Fruit fly (Drosophila melanogaster): Measurements from ENCODE around the gene CG32486.
A peak's percentile ranks its signal among the peaks of the same experiment; 100 is the strongest.

CG32486 gene

DNA sequence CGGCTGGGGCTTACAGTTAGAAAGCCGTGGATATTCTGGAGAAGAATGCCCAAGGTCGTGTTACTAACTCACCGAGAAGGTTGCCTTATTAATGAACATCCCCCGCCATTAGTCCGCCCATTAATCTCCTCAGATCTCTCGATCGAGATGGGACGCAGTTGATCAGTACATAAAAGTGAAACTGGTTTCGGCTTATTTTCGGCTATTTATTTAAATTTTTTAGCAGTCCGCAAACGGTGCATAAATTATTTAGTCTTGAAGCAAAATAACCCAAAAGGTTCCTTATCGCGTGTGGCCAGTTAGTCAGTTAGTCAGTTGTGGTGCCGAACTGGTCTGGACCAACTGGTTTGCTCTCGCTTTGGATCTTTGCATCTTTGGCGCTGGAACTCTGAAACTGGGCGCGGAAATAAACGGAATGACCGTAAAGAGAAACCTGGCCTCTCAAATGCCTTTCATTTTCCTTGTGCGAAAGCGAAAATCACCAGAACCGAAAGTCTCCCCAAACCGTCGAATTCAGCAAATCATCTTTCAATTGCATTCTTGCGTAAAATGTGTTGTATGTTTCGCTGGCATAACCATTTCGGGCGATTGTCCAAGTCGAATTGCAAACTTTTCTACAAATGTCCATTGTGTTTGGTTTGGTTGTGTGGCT lies 28.3 kb upstream of the CG32486 start:
- TF ChIP-seq Hr96 (GFP tag; optimal IDR thresholded peaks at IDR 0.05): no peak
- no peak for TF ChIP-seq toe (GFP tag; optimal IDR thresholded peaks at IDR 0.05)

DNA sequence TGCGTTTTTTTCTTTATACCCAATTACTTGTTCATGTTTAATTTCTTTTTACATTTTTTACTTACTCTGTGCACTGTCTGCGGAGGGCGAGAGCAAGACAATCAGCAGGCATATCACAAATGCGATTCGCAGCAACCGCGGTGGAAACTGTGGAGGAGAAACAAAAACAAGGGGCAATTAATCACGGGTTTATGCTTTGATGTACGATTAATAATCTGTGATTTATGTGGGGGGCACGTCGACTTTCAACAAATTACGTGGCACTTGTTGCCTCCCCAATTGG lies 26.9 kb upstream of the CG32486 start:
- TF ChIP-seq cic (GFP tag; optimal IDR thresholded peaks at IDR 0.05): no peak
- no peak for TF ChIP-seq CG33017 (tag; optimal IDR thresholded peaks at IDR 0.05)
- no peak for TF ChIP-seq bab1 (GFP tag; optimal IDR thresholded peaks at IDR 0.05)
- no peak for TF ChIP-seq ovo (GFP tag; optimal IDR thresholded peaks at IDR 0.05)
- TF ChIP-seq pad (GFP tag; optimal IDR thresholded peaks at IDR 0.05): no peak
- no peak for TF ChIP-seq CG1620 (GFP tag; optimal IDR thresholded peaks at IDR 0.05)
- no peak for TF ChIP-seq kay (GFP tag; ENCODE audit: borderline replicate concordance)
- no peak for TF ChIP-seq CG14711 (tag; optimal IDR thresholded peaks at IDR 0.05)
- no peak for TF ChIP-seq CG12768 (GFP tag; optimal IDR thresholded peaks at IDR 0.05)
- TF ChIP-seq cnc (optimal IDR thresholded peaks at IDR 0.05): no peak
- TF ChIP-seq CG7045 (GFP tag; optimal IDR thresholded peaks at IDR 0.05): no peak
- TF ChIP-seq Mnt (GFP tag; optimal IDR thresholded peaks at IDR 0.05): no peak

DNA sequence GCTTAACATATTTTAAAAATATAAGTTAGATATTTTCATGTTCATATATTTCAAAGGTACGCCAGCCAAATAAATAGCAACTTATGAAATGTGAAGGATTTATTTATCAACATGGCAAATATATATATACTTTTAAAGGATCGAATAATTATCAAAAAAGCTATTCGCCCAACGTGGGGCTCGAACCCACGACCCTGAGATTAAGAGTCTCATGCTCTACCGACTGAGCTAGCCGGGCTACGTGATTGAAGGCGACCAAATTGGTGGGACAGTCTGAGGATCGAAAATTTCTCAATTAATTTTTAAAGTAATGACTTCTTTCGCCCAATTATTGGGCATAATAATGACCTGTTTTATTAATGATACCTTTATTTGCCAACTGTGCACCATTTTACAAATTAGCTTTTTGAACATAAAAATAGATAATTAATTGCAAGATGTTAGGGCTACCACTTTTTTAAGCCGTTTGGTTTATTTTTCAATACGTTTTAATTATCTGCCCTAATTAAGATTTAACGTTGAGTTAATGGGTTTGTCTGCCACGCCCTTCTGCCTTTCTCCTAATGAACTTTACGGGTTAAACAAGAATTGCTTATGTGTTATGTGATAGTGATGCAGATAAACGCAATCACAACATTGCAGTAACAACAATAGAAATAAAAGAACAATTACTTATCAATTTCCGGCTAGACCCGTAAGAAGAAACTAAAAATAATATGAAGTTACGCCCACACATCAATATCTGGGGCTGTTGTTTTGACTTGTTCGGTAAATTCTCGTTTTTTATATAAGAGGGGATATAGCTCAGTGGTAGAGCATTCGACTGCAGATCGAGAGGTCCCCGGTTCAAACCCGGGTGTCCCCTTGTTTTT lies 26.3 kb upstream of the CG32486 start:
- TF ChIP-seq kay (GFP tag; ENCODE audit: borderline replicate concordance): peak; percentile 2
- no peak for TF ChIP-seq CG5204 (GFP tag; optimal IDR thresholded peaks at IDR 0.05)

DNA sequence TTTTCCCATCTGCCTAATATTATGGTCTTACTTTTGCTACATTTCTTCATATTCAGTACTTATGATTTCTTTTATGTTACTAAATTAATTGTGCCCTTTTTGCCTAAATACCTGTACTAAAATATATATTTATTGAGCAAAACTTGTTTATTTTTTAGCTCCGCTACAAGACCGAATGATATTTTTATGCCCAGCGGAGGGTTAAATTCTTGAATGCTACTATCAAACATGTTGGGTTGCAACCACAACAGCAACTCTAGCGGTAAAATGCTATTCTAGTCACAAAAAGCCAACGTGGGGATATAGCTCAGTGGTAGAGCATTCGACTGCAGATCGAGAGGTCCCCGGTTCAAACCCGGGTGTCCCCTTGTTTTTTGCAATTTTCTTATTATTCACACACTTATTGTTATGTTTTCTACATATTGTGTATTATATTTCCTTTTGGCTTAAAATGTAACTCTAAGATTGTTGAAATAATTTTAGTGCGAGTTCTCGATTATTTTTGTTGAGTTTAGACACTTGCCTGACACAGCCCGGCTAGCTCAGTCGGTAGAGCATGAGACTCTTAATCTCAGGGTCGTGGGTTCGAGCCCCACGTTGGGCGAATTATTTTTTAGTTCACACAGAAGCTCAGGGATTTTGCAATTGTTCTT lies 25.6 kb upstream of the CG32486 start:
- TF ChIP-seq toe (GFP tag; optimal IDR thresholded peaks at IDR 0.05) (no peak), CG33017 (tag; optimal IDR thresholded peaks at IDR 0.05) (no peak), CG12768 (GFP tag; optimal IDR thresholded peaks at IDR 0.05) (peak; percentile 55), CG11617 (GFP tag; optimal IDR thresholded peaks at IDR 0.05) (no peak), Mnt (GFP tag; optimal IDR thresholded peaks at IDR 0.05) (no peak), cic (GFP tag; optimal IDR thresholded peaks at IDR 0.05) (no peak), Clk (GFP tag; optimal IDR thresholded peaks at IDR 0.05) (no peak), Crg-1 (GFP tag; optimal IDR thresholded peaks at IDR 0.05) (no peak), CG5204 (GFP tag; optimal IDR thresholded peaks at IDR 0.05) (no peak), ovo (GFP tag; optimal IDR thresholded peaks at IDR 0.05) (no peak), CG7045 (GFP tag; optimal IDR thresholded peaks at IDR 0.05) (peak; percentile 29), tj (GFP tag; optimal IDR thresholded peaks at IDR 0.05) (no peak), CG14711 (tag; optimal IDR thresholded peaks at IDR 0.05) (no peak), CG7101 (tag; optimal IDR thresholded peaks at IDR 0.05) (peak; percentile 21), CG1620 (GFP tag; optimal IDR thresholded peaks at IDR 0.05) (no peak), bab1 (GFP tag; optimal IDR thresholded peaks at IDR 0.05) (no peak), cnc (optimal IDR thresholded peaks at IDR 0.05) (no peak), Hr96 (GFP tag; optimal IDR thresholded peaks at IDR 0.05) (no peak), kay (GFP tag; ENCODE audit: borderline replicate concordance) (no peak), pad (GFP tag; optimal IDR thresholded peaks at IDR 0.05) (no peak)

DNA sequence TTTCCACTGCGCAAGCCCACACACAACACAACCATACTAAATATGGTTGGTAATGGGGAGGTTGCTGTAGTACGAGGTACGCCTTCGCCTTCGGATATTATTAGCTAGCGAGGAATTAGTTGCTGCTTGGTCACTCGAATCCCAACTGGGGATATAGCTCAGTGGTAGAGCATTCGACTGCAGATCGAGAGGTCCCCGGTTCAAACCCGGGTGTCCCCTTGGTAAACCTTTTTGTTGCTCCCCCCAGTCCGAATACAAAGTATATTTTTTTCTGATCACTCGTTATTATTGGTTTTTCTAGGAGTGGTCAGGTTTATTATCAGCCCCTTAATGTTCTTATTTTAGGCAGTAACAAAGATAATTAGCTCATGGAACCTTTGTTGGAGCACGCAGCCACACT lies 25.0 kb upstream of the CG32486 start:
- TF ChIP-seq CG7101 (tag; optimal IDR thresholded peaks at IDR 0.05): no peak
- TF ChIP-seq CG5204 (GFP tag; optimal IDR thresholded peaks at IDR 0.05): no peak
- TF ChIP-seq CG14711 (tag; optimal IDR thresholded peaks at IDR 0.05): no peak
- TF ChIP-seq Hr96 (GFP tag; optimal IDR thresholded peaks at IDR 0.05): no peak
- TF ChIP-seq Mnt (GFP tag; optimal IDR thresholded peaks at IDR 0.05): no peak
- no peak for TF ChIP-seq pad (GFP tag; optimal IDR thresholded peaks at IDR 0.05)
- no peak for TF ChIP-seq toe (GFP tag; optimal IDR thresholded peaks at IDR 0.05)
- no peak for TF ChIP-seq ovo (GFP tag; optimal IDR thresholded peaks at IDR 0.05)

DNA sequence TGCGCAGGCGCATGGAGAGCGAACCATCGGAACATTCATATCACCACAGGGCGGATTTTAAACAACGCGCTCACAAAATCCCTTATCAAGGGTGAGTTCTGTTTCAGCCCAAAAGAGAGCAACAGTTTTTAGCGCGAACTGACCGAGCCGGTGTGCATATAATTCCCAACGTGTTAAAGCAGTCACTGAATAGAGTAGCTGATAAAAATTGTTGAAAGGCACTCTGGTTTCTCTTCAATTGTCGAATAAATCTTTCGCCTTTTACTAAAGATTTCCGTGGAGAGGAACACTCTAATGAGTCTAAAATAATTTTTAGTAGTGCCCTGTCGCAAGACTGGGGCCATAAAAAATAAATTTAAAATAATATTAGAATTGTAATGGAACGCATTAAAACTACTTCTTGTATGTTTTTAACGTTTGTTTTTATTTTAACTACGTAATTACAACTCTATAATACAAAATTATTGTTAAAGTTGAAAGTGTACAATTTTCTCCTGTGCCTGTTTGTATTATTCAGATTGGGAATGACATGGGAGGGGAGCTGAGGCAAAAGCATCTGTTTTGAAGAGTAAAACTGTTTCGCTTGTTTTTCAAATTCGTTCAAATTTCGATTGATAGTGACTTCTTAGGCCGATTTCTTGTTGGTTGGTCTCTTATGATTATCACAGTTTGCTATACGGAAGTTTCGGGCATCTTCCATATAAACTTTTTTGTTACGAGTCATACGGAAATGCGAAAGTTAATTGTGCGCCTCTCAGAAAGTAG lies 20.1 kb upstream of the CG32486 start:
- no peak for TF ChIP-seq tj (GFP tag; optimal IDR thresholded peaks at IDR 0.05)
- no peak for TF ChIP-seq Hr96 (GFP tag; optimal IDR thresholded peaks at IDR 0.05)
- TF ChIP-seq pad (GFP tag; optimal IDR thresholded peaks at IDR 0.05): peak; percentile 25
- no peak for TF ChIP-seq ovo (GFP tag; optimal IDR thresholded peaks at IDR 0.05)
- no peak for TF ChIP-seq cnc (optimal IDR thresholded peaks at IDR 0.05)
- peak; percentile 21 for TF ChIP-seq CG14711 (tag; optimal IDR thresholded peaks at IDR 0.05)
- TF ChIP-seq toe (GFP tag; optimal IDR thresholded peaks at IDR 0.05): no peak
- no peak for TF ChIP-seq CG1620 (GFP tag; optimal IDR thresholded peaks at IDR 0.05)
- no peak for TF ChIP-seq Clk (GFP tag; optimal IDR thresholded peaks at IDR 0.05)
- TF ChIP-seq bab1 (GFP tag; optimal IDR thresholded peaks at IDR 0.05): no peak
- TF ChIP-seq CG11617 (GFP tag; optimal IDR thresholded peaks at IDR 0.05): no peak
- TF ChIP-seq CG7101 (tag; optimal IDR thresholded peaks at IDR 0.05): peak; percentile 44
- TF ChIP-seq kay (GFP tag; ENCODE audit: borderline replicate concordance): no peak
- TF ChIP-seq CG7045 (GFP tag; optimal IDR thresholded peaks at IDR 0.05): no peak
- no peak for TF ChIP-seq Crg-1 (GFP tag; optimal IDR thresholded peaks at IDR 0.05)
- TF ChIP-seq cic (GFP tag; optimal IDR thresholded peaks at IDR 0.05): no peak

Data from whole organism, adult.